Worm (Caenorhabditis elegans) whole organism, late embryonic: Measurements from ENCODE around the gene mrps-5.

Source experiments
- C08G9.2 ChIP-seq: sonication (generic microtip); optimal IDR thresholded peaks from 2 replicates; lab custom pipeline; 2016; ENCODE audit warnings: mild to moderate bottlenecking, missing genetic modification characterization, moderate library complexity, missing compliant biosample characterization
- K09A11.1 ChIP-seq: sonication (generic microtip); optimal IDR thresholded peaks from 2 replicates; lab custom pipeline; 2017; ENCODE audit warnings: antibody characterized with exemption, mild to moderate bottlenecking, missing genetic modification characterization, missing compliant biosample characterization; ENCODE audit not compliant: insufficient read depth
- T23F11.4 ChIP-seq: fragments of 200-800 bp; sonication (Bioruptor generic); optimal IDR thresholded peaks from 2 replicates; lab custom pipeline; 2018; ENCODE audit warnings: mild to moderate bottlenecking, missing genetic modification characterization, missing compliant biosample characterization
- ceh-48 ChIP-seq: sonication (generic microtip); optimal IDR thresholded peaks from 2 replicates; lab custom pipeline; 2016; ENCODE audit warnings: missing genetic modification characterization, inconsistent platforms, missing compliant biosample characterization
- hlh-30 ChIP-seq: sonication (generic microtip); optimal IDR thresholded peaks from 2 replicates; lab custom pipeline; 2017; ENCODE audit warnings: antibody characterized with exemption, missing genetic modification characterization, missing compliant biosample characterization; ENCODE audit not compliant: insufficient read depth
- hlh-6 ChIP-seq: sonication (generic microtip); optimal IDR thresholded peaks from 2 replicates; lab custom pipeline; 2016; ENCODE audit warnings: missing genotype, missing genetic modification characterization, missing compliant biosample characterization
- nfya-1 ChIP-seq: sonication (generic microtip); optimal IDR thresholded peaks from 2 replicates; lab custom pipeline; 2017; ENCODE audit warnings: missing genetic modification characterization, mild to moderate bottlenecking, missing compliant biosample characterization, antibody characterized with exemption, moderate library complexity
- rnt-1 ChIP-seq: sonication (generic microtip); optimal IDR thresholded peaks from 2 replicates; lab custom pipeline; 2016; ENCODE audit warnings: missing genetic modification characterization, missing compliant biosample characterization

DNA sequence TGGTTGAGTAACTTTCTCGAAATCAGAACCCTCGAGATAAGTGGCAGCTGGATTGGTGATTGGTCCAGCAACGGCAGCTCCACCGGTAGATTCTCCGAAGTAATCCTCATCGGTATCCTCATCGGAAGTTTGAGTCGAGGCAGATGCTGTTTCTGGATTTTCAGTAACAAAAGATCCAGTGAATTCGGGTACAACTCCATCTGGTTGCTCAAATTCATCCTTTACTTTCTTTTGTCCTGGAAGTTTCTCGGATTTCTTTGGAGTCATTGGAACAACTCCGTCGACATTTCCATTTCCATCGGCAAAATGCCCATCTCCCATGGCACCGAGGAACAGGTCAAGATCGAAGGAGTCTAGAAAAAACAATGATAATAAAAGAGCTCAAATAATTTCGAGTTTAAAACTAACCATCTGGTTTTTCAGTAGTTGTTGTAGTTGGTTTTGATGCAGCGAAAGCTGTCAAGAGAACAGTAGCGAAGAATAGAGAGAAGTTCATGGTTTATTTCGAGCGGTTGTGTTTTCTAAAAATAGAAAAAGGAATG is 10.5 kb upstream of the mrps-5 start, which contains the start of gene F45D3.4:
- TF ChIP-seq hlh-30 (tag; lab: Kevin White, UChicago) (no peak), ceh-48 (tag; lab: Kevin White, UChicago) (no peak), T23F11.4 (no peak), nfya-1 (no peak), hlh-6 (tag; lab: Kevin White, UChicago) (no peak), C08G9.2 (tag; lab: Kevin White, UChicago) (no peak), rnt-1 (no peak), K09A11.1 (no peak)
